Worm (Caenorhabditis elegans) whole organism, L1 larva: ENCODE measurements around the gene D1005.6.

Source experiments
- C04F5.9 ChIP-seq: sonication (generic microtip); optimal IDR thresholded peaks from 2 replicates; lab custom pipeline; 2016; ENCODE audit warnings: missing genetic modification characterization, missing compliant biosample characterization
- C16A3.4 ChIP-seq: fragments of 150-350 bp; optimal IDR thresholded peaks from 2 replicates; lab custom pipeline; 2014; ENCODE audit warnings: missing biosample characterization, missing genetic modification characterization
- F16B12.6 ChIP-seq: fragments of 150-350 bp; optimal IDR thresholded peaks from 2 replicates; lab custom pipeline; 2014; ENCODE audit warnings: missing biosample characterization, missing genetic modification characterization
- Y116A8C.19 ChIP-seq: sonication (generic microtip); optimal IDR thresholded peaks from 2 replicates; lab custom pipeline; 2016; ENCODE audit warnings: missing compliant biosample characterization, missing genetic modification characterization, borderline replicate concordance
- blmp-1 ChIP-seq: fragments of 150-350 bp; optimal IDR thresholded peaks from 2 replicates; lab custom pipeline; 2014; ENCODE audit warnings: missing biosample characterization, missing genetic modification characterization
- dsc-1 ChIP-seq: sonication (generic microtip); optimal IDR thresholded peaks from 2 replicates; lab custom pipeline; 2016; ENCODE audit warnings: mild to moderate bottlenecking, missing genetic modification characterization, missing compliant biosample characterization
- efl-1 ChIP-seq, 4 experiments: fragments of 150-350 bp; optimal IDR thresholded peaks in 3 of 4; peaks in 1 of 4; 1 replicate in 1 of 4; 2 replicates in 3 of 4; lab custom pipeline; 2014; ENCODE audit warnings: missing biosample characterization in 2 of 4, missing genetic modification characterization in 2 of 4, missing genetic modification reagents in 2 of 4
- egl-13 ChIP-seq: sonication (generic microtip); optimal IDR thresholded peaks from 2 replicates; lab custom pipeline; 2016; ENCODE audit warnings: missing genotype, missing genetic modification reagents, missing genetic modification characterization, missing compliant biosample characterization
- elt-2 ChIP-seq: sonication (generic microtip); optimal IDR thresholded peaks from 2 replicates; lab custom pipeline; 2016; ENCODE audit warnings: missing genetic modification characterization, mild to moderate bottlenecking, inconsistent platforms, missing compliant biosample characterization, missing genetic modification reagents
- elt-3 ChIP-seq, 6 experiments: fragments of 150-350 bp in 1 of 6; sonication (generic microtip); optimal IDR thresholded peaks; 2 replicates each; lab custom pipeline; 2017 to 2018; ENCODE audit warnings: missing biosample characterization in 6 of 6, missing genetic modification characterization in 6 of 6, inconsistent platforms in 1 of 6
- fkh-8 ChIP-seq: sonication (generic microtip); optimal IDR thresholded peaks from 2 replicates; lab custom pipeline; 2016; ENCODE audit warnings: mild to moderate bottlenecking, missing genetic modification characterization, missing compliant biosample characterization
- grh-1 ChIP-seq: fragments of 200-800 bp; sonication (Bioruptor generic); IDR thresholded peaks from 2 replicates; pipeline ENCODE4 v1.3.6; 2022; ENCODE audit warnings: missing genetic modification reagents, missing genetic modification characterization, missing compliant biosample characterization
- hlh-17 ChIP-seq: fragments of 200-800 bp; sonication (Bioruptor generic); optimal IDR thresholded peaks from 2 replicates; lab custom pipeline; 2018; ENCODE audit warnings: missing genetic modification characterization, mild to moderate bottlenecking, missing compliant biosample characterization, moderate library complexity, borderline replicate concordance
- hlh-4 ChIP-seq: sonication (generic microtip); optimal IDR thresholded peaks from 2 replicates; lab custom pipeline; 2016; ENCODE audit warnings: mild to moderate bottlenecking, missing genetic modification characterization, missing compliant biosample characterization
- isw-1 ChIP-seq: fragments of 200-800 bp; sonication (Bioruptor generic); IDR thresholded peaks from 2 replicates; pipeline ENCODE4 v1.3.6; 2022; ENCODE audit warnings: missing genetic modification characterization, missing compliant biosample characterization
- jun-1 ChIP-seq: fragments of 150-350 bp; optimal IDR thresholded peaks from 2 replicates; lab custom pipeline; 2014; ENCODE audit warnings: missing biosample characterization, missing genetic modification reagents, missing genetic modification characterization
- lin-14 ChIP-seq: fragments of 200-800 bp; sonication (Bioruptor generic); optimal IDR thresholded peaks from 2 replicates; lab custom pipeline; 2018; ENCODE audit warnings: mild to moderate bottlenecking, missing genetic modification characterization, moderate library complexity, missing compliant biosample characterization
- lin-35 ChIP-seq, 2 experiments: fragments of 150-350 bp; optimal IDR thresholded peaks; 2 replicates each; lab custom pipeline; 2014; ENCODE audit warnings: missing biosample characterization in 2 of 2, missing genetic modification characterization in 2 of 2, missing genetic modification reagents in 2 of 2
- lsy-2 ChIP-seq, 2 experiments: fragments of 150-350 bp; optimal IDR thresholded peaks; 2 replicates each; lab custom pipeline; 2014; ENCODE audit warnings: missing biosample characterization in 2 of 2, missing genetic modification characterization in 2 of 2
- mab-9 ChIP-seq: fragments of 200-800 bp; sonication (Bioruptor generic); IDR thresholded peaks from 2 replicates; pipeline ENCODE4 v1.3.6; 2022; ENCODE audit warnings: missing genetic modification reagents, missing genetic modification characterization, missing compliant biosample characterization
- mdl-1 ChIP-seq, 2 experiments: fragments of 150-350 bp; optimal IDR thresholded peaks; 2 replicates each; lab custom pipeline; 2014 to 2017; ENCODE audit warnings: missing biosample characterization in 2 of 2, missing genetic modification characterization in 2 of 2, inconsistent platforms in 1 of 2
- mep-1 ChIP-seq: fragments of 150-350 bp; optimal IDR thresholded peaks from 2 replicates; lab custom pipeline; 2014; ENCODE audit warnings: missing biosample characterization, missing genetic modification characterization
- nhr-12 ChIP-seq: sonication (generic microtip); optimal IDR thresholded peaks from 2 replicates; lab custom pipeline; 2017; ENCODE audit warnings: missing biosample characterization, missing genetic modification characterization
- nhr-20 ChIP-seq: sonication (generic microtip); optimal IDR thresholded peaks from 2 replicates; lab custom pipeline; 2016; ENCODE audit warnings: mild to moderate bottlenecking, missing genetic modification characterization, missing compliant biosample characterization
- nhr-71 ChIP-seq: sonication (generic microtip); optimal IDR thresholded peaks from 2 replicates; lab custom pipeline; 2016; ENCODE audit warnings: mild to moderate bottlenecking, missing genetic modification characterization, moderate library complexity, missing compliant biosample characterization
- nhr-77 ChIP-seq: fragments of 150-350 bp; optimal IDR thresholded peaks from 2 replicates; lab custom pipeline; 2014; ENCODE audit warnings: missing biosample characterization, missing genetic modification characterization
- nhr-85 ChIP-seq: sonication (generic microtip); peaks from one replicate; lab custom pipeline; 2016; ENCODE audit warnings: missing genetic modification characterization, inconsistent platforms, missing compliant biosample characterization
- nhr-90 ChIP-seq: sonication (generic microtip); optimal IDR thresholded peaks from 2 replicates; lab custom pipeline; 2016; ENCODE audit warnings: mild to moderate bottlenecking, missing genetic modification characterization, missing compliant biosample characterization; ENCODE audit not compliant: poor library complexity
- pqm-1 ChIP-seq: sonication (generic microtip); optimal IDR thresholded peaks from 3 replicates; lab custom pipeline; 2017; ENCODE audit warnings: missing biosample characterization, missing genetic modification characterization
- snu-23 ChIP-seq: sonication (generic microtip); optimal IDR thresholded peaks from 2 replicates; lab custom pipeline; 2016; ENCODE audit warnings: missing genetic modification characterization, missing compliant biosample characterization
- sox-4 ChIP-seq: sonication (generic microtip); optimal IDR thresholded peaks from 2 replicates; lab custom pipeline; 2016; ENCODE audit warnings: missing genetic modification characterization, missing compliant biosample characterization
- swsn-7 ChIP-seq: sonication (generic microtip); optimal IDR thresholded peaks from 2 replicates; lab custom pipeline; 2016; ENCODE audit warnings: missing genetic modification characterization, missing compliant biosample characterization
- unc-30 ChIP-seq: sonication (generic microtip); optimal IDR thresholded peaks from 2 replicates; lab custom pipeline; 2017; ENCODE audit warnings: missing biosample characterization, missing genetic modification characterization
- unc-62 ChIP-seq: fragments of 150-350 bp; optimal IDR thresholded peaks from 2 replicates; lab custom pipeline; 2014; ENCODE audit warnings: missing biosample characterization, missing genetic modification reagents, missing genetic modification characterization
- unc-86 ChIP-seq: sonication (generic microtip); optimal IDR thresholded peaks from 2 replicates; lab custom pipeline; 2016; ENCODE audit warnings: missing genetic modification characterization, missing compliant biosample characterization
- xbp-1 ChIP-seq: sonication (generic microtip); optimal IDR thresholded peaks from 2 replicates; lab custom pipeline; 2016; ENCODE audit warnings: missing genetic modification characterization, missing compliant biosample characterization
- zip-4 ChIP-seq: fragments of 200-800 bp; sonication (Bioruptor generic); optimal IDR thresholded peaks from 2 replicates; lab custom pipeline; 2018; ENCODE audit warnings: mild to moderate bottlenecking, missing genetic modification characterization, moderate library complexity, missing compliant biosample characterization
- ztf-11 ChIP-seq, 2 experiments: sonication (generic microtip); optimal IDR thresholded peaks; 2 replicates each; lab custom pipeline; 2016 to 2017; ENCODE audit warnings: missing genetic modification characterization in 2 of 2, missing biosample characterization in 1 of 2, missing compliant biosample characterization in 1 of 2

Gene D1005.6

ce11 chrX:1477932-1478331 is 13.3 kb upstream of the D1005.6 start:
- no peak for TF ChIP-seq efl-1 (optimal IDR thresholded peaks at IDR 0.05; lab: Kevin White, UChicago)
- peak in 1 of 2 experiments; percentile 34 for TF ChIP-seq efl-1 (GFP tag; optimal IDR thresholded peaks at IDR 0.05 in 1 of 2; lab: Kevin White, UChicago)
- TF ChIP-seq blmp-1 (tag; lab: Kevin White, UChicago), result peak; percentile 58
- TF ChIP-seq C04F5.9 (tag; lab: Kevin White, UChicago), result no peak
- TF ChIP-seq mdl-1 (tag; optimal IDR thresholded peaks at IDR 0.05; lab: Kevin White, UChicago), result peak in 1 of 2 experiments; percentile 46
- TF ChIP-seq elt-2, result peak; percentile 97
- TF ChIP-seq nhr-90 (tag; lab: Kevin White, UChicago), result peak; percentile 61
- no peak for TF ChIP-seq egl-13 (tag; lab: Kevin White, UChicago)
- peak; percentile 62 for TF ChIP-seq nhr-71 (tag; lab: Kevin White, UChicago)
- peak in 1 of 2 experiments; percentile 25 for TF ChIP-seq lin-35 (GFP tag; optimal IDR thresholded peaks at IDR 0.05; lab: Kevin White, UChicago)
- TF ChIP-seq nhr-20 (tag; lab: Kevin White, UChicago), result peak; percentile 66
- TF ChIP-seq pqm-1 (tag; lab: Kevin White, UChicago), result no peak
- TF ChIP-seq hlh-17 (GFP tag; lab: Kevin White, UChicago), result no peak
- TF ChIP-seq dsc-1, result no peak
- TF ChIP-seq sox-4 (tag; lab: Kevin White, UChicago), result no peak
- TF ChIP-seq F16B12.6 (tag; lab: Kevin White, UChicago), result no peak
- peak; percentile 9 for TF ChIP-seq mep-1 (tag; lab: Kevin White, UChicago)
- peak; percentile 53 for TF ChIP-seq jun-1
- TF ChIP-seq isw-1, result no peak
- TF ChIP-seq nhr-77, result no peak
- peak; percentile 87 to 98 (median 94) for TF ChIP-seq elt-3 (tag; optimal IDR thresholded peaks at IDR 0.05; lab: Kevin White, UChicago)
- TF ChIP-seq snu-23 (GFP tag; lab: Kevin White, UChicago), result peak; percentile 29
- peak; percentile 69 for TF ChIP-seq nhr-85
- TF ChIP-seq lin-14 (GFP tag; lab: Kevin White, UChicago), result peak; percentile 65
- no peak for TF ChIP-seq unc-62 (GFP tag; lab: Kevin White, UChicago)
- no peak for TF ChIP-seq C16A3.4

- TF ChIP-seq lin-14 (GFP tag; lab: Kevin White, UChicago) (no peak), ztf-11 (tag; optimal IDR thresholded peaks at IDR 0.05; lab: Kevin White, UChicago) (no peak), dsc-1 (no peak), efl-1 (optimal IDR thresholded peaks at IDR 0.05; lab: Kevin White, UChicago) (no peak), efl-1 (GFP tag; optimal IDR thresholded peaks at IDR 0.05 in 1 of 2; lab: Kevin White, UChicago) (peak in 1 of 2 experiments; percentile 49), unc-30 (tag; lab: Kevin White, UChicago) (no peak), Y116A8C.19 (tag; lab: Kevin White, UChicago) (no peak), nhr-85 (peak; percentile 8)
These were observed 11.4 kb upstream of the D1005.6 start for ce11 chrX:1476005-1476404.

- TF ChIP-seq lsy-2 (tag; optimal IDR thresholded peaks at IDR 0.05; lab: Kevin White, UChicago), result no peak
- TF ChIP-seq unc-86, result no peak
- no peak for TF ChIP-seq grh-1 (GFP tag; lab: Robert Waterston, UW)
- no peak for TF ChIP-seq zip-4 (GFP tag; lab: Kevin White, UChicago)
- TF ChIP-seq hlh-4, result no peak
- no peak for TF ChIP-seq swsn-7 (tag; lab: Kevin White, UChicago)
- no peak for TF ChIP-seq nhr-85
- TF ChIP-seq fkh-8 (tag; lab: Kevin White, UChicago), result no peak
- TF ChIP-seq efl-1 (optimal IDR thresholded peaks at IDR 0.05; lab: Kevin White, UChicago), result no peak
- TF ChIP-seq efl-1 (GFP tag; optimal IDR thresholded peaks at IDR 0.05 in 1 of 2; lab: Kevin White, UChicago), result no peak
- TF ChIP-seq C04F5.9 (tag; lab: Kevin White, UChicago), result no peak
- TF ChIP-seq xbp-1, result no peak
- no peak for TF ChIP-seq egl-13 (tag; lab: Kevin White, UChicago)
- no peak for TF ChIP-seq nhr-12
- TF ChIP-seq mab-9, result no peak
These were observed 9.2 kb upstream of the D1005.6 start for ce11 chrX:1473794-1474193.
